Worm (Caenorhabditis elegans) whole organism, L4 larva: Measurements from ENCODE around the gene R10F2.5.

Source experiments
- nhr-76 ChIP-seq: fragments of 150-350 bp; optimal IDR thresholded peaks from 2 replicates; lab custom pipeline; 2014; ENCODE audit warnings: missing biosample characterization, missing genetic modification characterization
- saeg-2 ChIP-seq: fragments of 200-800 bp; sonication (Bioruptor generic); IDR thresholded peaks from 2 replicates; pipeline ENCODE4 v1.3.6; 2022; ENCODE audit warnings: missing genetic modification reagents, missing genetic modification characterization, missing compliant biosample characterization

ce11 chrIII:2966462-2966861 is 41.9 kb upstream of the R10F2.5 start:
- no peak for TF ChIP-seq nhr-76 (tag; lab: Kevin White, UChicago)
- TF ChIP-seq saeg-2 (GFP tag; lab: Robert Waterston, UW) = 0 out of 2 replicates have a peak, but pooled peaks have one; percentile 28
